Fruit fly (Drosophila melanogaster): ENCODE data around the gene CG10068.

DNA sequence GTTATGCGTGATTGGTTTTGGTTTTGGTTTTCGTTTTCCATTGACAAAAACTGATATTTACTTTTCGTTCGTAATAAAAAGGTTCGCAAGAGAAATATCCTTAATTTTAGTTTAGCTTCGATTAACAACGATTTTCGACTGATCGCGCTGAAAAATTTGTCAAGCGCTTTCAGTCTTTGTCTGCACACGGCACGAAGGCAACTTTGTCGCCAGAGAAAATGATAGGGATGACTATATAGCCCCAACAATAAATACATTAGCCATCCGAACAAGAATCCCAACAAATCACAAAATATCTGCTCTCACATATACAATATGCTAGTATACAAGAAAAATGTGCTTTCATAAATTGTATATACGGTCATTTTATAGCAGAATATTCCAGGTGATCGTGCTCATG lies 10.2 kb downstream of the CG10068 start, which contains the start of gene Mlp84B:
- TF ChIP-seq CG15336 (GFP tag; IDR thresholded peaks at IDR 0.05) (no peak), CG6276 (GFP tag; optimal IDR thresholded peaks at IDR 0.05) (no peak), CG11762 (GFP tag; optimal IDR thresholded peaks at IDR 0.05; ENCODE audit: insufficient read depth) (no peak), Blimp-1 (GFP tag; optimal IDR thresholded peaks at IDR 0.05) (no peak), CG1621 (tag; optimal IDR thresholded peaks at IDR 0.05) (no peak)
